Worm (Caenorhabditis elegans): ENCODE results near the gene pigw-1.

ce11 chrII:2903748-2904147, 19.0 kb upstream of the pigw-1 start:
- TF ChIP-seq ama-1 (optimal IDR thresholded peaks at IDR 0.05) = no peak
- TF ChIP-seq F13C5.2 (tag; optimal IDR thresholded peaks at IDR 0.05) = no peak
- TF ChIP-seq ceh-13 (GFP tag; optimal IDR thresholded peaks at IDR 0.05) = no peak
- TF ChIP-seq ceh-36 (tag; optimal IDR thresholded peaks at IDR 0.05) = no peak
- TF ChIP-seq hmbx-1 (tag; optimal IDR thresholded peaks at IDR 0.05) = no peak
- TF ChIP-seq tbx-37 (GFP tag; conservative IDR thresholded peaks at IDR 0.05) = no peak
- no peak for TF ChIP-seq ets-7 (tag; optimal IDR thresholded peaks at IDR 0.05)
- no peak for TF ChIP-seq flt-1 (GFP tag; IDR thresholded peaks at IDR 0.05)
- no peak for TF ChIP-seq tbx-11 (GFP tag; IDR thresholded peaks at IDR 0.05)
- TF ChIP-seq tra-4 (tag; optimal IDR thresholded peaks at IDR 0.05) = no peak
- TF ChIP-seq sea-1 (GFP tag; conservative IDR thresholded peaks at IDR 0.05) = no peak
- TF ChIP-seq pes-1 (GFP tag; IDR thresholded peaks at IDR 0.05) = no peak
- TF ChIP-seq scrt-1 (GFP tag; IDR thresholded peaks at IDR 0.05) = no peak
- TF ChIP-seq hnd-1 (tag; optimal IDR thresholded peaks at IDR 0.05) = no peak

Measured in whole organism, early embryonic.